Worm (Caenorhabditis elegans): Measurements from ENCODE around the gene insc-1.

DNA sequence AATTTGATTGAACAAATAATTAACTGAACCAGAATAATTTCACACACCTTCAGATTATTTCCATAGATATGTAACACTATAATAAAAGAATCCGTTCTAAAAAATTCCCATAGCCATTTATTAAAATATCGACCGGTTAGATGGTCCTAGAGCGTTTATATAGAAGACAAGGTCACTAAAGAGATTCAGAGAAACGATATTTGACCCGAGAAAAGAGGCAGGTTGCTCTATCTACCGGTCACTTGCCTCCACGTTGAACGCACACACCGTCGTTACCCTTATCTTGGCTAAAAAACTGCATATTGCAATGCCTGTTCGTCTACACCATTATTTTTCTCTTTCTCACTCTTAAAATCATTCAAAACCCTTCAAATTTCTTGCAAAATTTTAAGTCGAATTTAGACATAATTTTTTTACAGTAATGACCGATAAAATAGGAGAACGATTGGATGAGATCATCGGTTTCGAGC, 22.5 kb downstream of the insc-1 start, which contains the start of gene C07D10.5:
- TF ChIP-seq unc-39 (tag; optimal IDR thresholded peaks at IDR 0.05) (no peak), nhr-25 (tag; optimal IDR thresholded peaks at IDR 0.05) (no peak), F13H6.1 (tag; optimal IDR thresholded peaks at IDR 0.05) (no peak), unc-55 (GFP tag; optimal IDR thresholded peaks at IDR 0.05) (no peak), lin-39 (tag; optimal IDR thresholded peaks at IDR 0.05) (no peak), nhr-129 (tag; optimal IDR thresholded peaks at IDR 0.05) (no peak), ztf-4 (tag; optimal IDR thresholded peaks at IDR 0.05) (no peak), sma-9 (GFP tag; optimal IDR thresholded peaks at IDR 0.05) (no peak), sma-9 (tag; optimal IDR thresholded peaks at IDR 0.05) (no peak), ceh-82 (tag; optimal IDR thresholded peaks at IDR 0.05) (no peak), zag-1 (tag; optimal IDR thresholded peaks at IDR 0.05) (no peak), R02D3.7 (tag; optimal IDR thresholded peaks at IDR 0.05) (no peak), blmp-1 (tag; optimal IDR thresholded peaks at IDR 0.05; ENCODE audit: insufficient read depth) (no peak), nhr-11 (tag; optimal IDR thresholded peaks at IDR 0.05) (no peak)

Measured in whole organism, L2 larva.